Fruit fly (Drosophila melanogaster) ovary, adult (tissue): ENCODE measurements around the gene Dys.

Experiments
- CG17801 ChIP-seq: fragments of 200-800 bp; optimal IDR thresholded peaks from 2 replicates; lab custom pipeline; 2019; ENCODE audit warnings: missing biosample characterization, mild to moderate bottlenecking, missing genetic modification characterization, moderate library complexity; ENCODE audit not compliant: partially characterized antibody

Dys gene

DNA sequence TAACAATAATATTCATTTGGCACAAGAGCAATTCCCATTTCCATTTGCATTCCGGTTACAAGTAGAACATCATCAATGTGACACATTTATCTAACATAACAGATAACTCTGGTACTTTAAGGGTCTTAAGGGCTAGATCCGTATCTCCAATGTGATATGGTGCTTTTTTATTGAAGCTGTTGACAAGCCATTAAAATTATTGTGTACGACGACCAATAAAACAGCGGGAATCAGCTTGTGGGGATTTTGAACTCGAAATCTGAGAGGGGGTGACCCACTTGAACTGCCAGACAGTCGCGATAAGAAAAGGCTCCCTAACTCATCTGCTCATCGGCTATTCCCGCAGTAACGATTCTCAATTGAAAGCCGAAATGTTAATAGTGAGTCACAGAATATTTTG, 110.3 kb downstream of the Dys start:
- TF ChIP-seq CG17801 (GFP tag; lab: Kevin White, UChicago) = no peak

DNA sequence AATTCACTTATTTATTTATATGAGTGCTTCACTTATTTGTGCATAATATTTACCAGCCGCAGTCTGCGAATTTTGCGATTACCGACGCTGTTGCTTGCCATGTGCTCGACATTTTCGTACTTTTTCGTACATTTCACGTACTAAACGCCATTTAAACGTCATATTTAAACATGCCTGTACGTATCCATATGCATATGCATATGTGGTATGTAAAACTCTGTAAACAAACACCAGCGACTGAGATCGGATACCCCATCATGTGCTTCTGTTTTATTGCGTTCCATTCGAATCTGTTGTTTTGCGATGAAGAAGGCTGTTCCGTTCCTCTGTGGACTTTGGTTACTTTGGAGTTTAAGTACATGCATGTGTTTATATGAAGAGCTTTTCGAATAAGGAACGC, 111.1 kb downstream of the Dys start:
- TF ChIP-seq CG17801 (GFP tag; lab: Kevin White, UChicago) = no peak

DNA sequence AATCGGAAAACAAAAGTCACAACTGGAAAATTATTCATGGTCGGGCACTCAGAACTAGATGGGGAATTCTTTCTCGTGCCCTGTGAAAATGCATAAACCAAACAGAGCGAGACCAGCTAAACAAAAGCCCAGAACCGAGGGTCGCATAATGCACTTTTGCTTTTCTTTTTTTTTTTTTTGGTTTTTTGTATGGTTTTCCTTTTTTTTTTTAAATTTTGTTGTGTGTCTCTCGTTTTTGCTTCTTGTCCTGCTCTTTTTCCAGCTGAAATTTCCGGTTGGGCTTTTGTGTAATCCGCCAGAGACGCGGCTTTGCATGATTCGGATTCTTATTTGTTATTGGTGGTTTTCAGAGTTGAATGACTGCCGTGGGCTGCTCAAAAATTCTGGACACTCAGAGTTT, 120.9 kb downstream of the Dys start:
- no peak for TF ChIP-seq CG17801 (GFP tag; lab: Kevin White, UChicago)

DNA sequence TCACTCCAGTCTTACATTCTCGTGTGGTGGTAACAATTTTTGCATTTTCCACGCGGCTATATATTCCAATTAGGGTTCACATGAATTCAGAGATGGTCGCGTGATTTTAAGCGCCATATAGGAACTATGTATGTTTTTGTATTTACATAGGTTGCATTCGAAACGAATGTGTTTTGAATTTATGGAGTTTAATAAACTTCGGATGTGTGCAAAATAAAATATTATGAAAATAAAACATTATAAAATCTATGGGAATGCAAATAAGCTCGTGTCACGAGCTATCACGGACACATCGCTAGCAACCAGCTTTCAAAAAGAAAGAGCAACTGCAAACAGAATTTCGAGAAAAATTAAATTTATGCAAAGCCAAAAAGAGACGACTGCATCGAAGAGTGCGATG, 122.4 kb downstream of the Dys start:
- TF ChIP-seq CG17801 (GFP tag; lab: Kevin White, UChicago) = no peak

DNA sequence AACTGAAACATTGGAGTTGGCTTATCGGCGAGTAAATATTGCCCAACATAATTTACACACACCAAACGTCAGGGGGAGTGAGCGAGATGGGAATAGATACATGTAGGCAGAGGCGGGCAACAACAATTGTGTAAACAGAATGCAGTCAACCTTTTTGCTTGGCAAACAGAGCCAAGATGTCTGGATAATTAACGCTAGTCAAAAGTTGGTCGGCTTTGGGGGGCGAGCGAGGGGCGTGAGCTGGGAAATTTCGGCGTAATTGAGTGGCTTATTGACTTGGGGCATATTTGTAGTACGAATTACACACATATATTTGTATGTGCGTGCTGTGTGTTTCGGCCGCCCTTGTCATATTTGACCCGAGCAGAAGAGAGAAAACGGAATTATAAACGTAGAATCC, 123.9 kb downstream of the Dys start:
- TF ChIP-seq CG17801 (GFP tag; lab: Kevin White, UChicago) = no peak

DNA sequence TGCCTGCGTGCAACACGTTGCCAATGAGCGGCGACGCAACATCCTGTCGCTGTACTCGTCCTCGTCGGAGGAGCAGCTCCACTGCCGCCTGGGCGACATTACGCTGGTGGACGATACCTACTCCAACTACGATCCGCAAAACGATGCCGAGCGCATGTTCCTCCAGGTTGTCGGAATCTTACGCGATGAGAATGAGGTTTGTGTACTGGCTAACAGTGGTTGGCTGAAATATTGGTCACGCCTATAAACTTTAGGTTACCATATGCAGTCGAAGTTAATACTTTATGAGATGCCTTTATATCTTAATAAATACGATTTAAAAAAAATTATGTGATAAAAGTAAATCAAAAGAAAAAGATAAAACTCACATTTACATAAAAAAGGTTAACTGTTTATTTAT, 125.4 kb downstream of the Dys start:
- TF ChIP-seq CG17801 (GFP tag; lab: Kevin White, UChicago) = no peak

DNA sequence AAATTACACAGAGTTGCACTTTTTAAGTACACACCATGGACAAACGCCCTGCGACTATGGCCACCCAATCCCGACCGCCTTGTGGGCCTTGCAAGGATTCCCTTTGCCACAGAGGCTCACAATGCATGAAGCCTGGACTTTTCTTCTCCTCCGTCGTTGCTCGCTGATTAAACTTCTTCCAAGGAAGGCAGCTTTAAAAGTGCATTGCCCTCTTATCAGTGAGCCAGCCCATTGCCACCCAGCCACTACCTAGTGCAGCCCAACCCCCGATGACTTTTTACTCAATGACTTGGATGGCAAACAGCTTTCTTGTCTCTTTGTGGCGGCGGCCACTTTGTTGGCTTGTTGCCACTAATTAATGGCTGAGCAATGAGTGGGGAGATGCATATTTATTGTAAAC, 126.8 kb downstream of the Dys start:
- TF ChIP-seq CG17801 (GFP tag; lab: Kevin White, UChicago) = no peak

DNA sequence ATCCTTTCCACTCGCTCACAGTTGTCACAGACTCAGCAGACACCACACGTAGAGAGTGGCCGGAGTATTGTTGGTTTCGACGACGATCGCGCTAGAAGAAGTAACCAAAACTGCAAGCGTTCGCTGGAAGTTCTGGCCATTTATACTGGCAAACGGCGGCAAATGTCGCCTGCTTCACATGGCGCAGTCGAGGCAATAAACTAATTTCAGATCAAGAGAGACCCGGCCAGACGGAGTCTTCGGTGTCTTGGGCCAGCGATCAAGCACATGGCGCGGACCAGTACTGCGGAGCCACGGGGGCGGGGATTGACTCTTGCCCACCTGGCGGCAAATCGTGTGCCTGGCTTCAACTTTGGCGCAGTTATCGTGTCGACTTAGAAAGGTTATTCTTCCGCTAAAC, 138.0 kb downstream of the Dys start, which contains the start of gene Cpr92A:
Gene Cpr92A, minus strand, starts transcription at position 101 of the 400 bp plus-strand sequence.
- no peak for TF ChIP-seq CG17801 (GFP tag; lab: Kevin White, UChicago)

DNA sequence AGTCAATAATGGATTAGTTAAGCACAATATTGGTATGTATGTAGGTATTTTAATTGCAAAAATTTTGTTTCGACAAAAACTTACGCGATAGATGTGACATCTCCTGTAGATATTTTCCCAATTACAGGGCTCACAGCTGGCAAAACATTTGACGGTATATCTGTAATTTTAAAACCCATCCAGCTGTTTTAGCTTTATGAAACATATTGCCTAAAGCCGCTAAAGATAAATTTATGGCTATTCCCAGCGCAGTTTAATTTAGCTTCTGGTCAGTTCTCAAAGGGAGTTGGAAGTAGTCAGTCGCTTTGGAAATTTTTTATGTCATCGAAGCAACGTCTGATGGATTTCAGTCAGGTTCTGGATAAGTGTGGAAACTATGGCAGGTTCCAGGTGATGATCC, 139.4 kb downstream of the Dys start, which contains the start of gene CG7333:
Gene CG7333, plus strand, starts transcription at position 301 of the 400 bp plus-strand sequence.
- no peak for TF ChIP-seq CG17801 (GFP tag; lab: Kevin White, UChicago)

DNA sequence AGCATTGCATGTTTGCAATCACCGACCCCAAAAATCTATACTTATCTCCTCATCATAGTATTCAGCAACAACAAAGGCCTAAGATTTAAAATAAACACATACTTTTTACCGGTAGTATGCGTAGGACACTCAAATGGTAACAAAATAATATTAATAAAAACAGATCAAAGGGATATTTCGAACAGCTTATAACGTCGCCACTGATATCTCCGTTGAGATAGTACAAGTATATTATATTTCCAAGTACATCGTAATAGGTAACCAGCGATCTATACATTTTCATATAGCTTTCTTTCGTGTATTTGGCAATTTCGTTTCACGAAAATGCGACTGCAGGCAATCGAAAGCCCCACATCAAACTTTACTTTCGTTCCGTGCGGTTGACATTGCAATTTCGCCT, 142.1 kb downstream of the Dys start, which contains the start of gene CG7342:
Gene CG7342, plus strand, starts transcription at position 380 of the 400 bp plus-strand sequence.
- no peak for TF ChIP-seq CG17801 (GFP tag; lab: Kevin White, UChicago)

DNA sequence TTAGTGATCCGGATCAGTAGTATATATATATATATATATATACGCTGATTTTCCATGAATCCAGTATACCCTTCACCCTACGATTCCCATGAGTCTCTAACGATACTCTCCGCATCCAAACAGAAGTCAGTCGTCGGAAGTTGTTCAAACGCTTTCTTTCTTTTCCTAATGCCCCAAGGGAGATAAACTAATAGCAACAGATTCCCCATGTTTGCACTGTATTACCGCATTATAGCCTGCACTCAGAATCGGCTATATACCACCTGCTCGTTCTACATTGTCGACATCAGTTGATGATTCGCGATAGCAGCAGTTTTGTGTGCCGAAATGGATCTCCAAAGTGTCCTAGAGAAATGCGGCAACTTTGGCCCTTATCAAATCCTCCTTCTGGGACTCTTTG, 146.1 kb downstream of the Dys start, which contains the start of gene CG17751:
Gene CG17751, plus strand, starts transcription at position 301 of the 400 bp plus-strand sequence.
- no peak for TF ChIP-seq CG17801 (GFP tag; lab: Kevin White, UChicago)

DNA sequence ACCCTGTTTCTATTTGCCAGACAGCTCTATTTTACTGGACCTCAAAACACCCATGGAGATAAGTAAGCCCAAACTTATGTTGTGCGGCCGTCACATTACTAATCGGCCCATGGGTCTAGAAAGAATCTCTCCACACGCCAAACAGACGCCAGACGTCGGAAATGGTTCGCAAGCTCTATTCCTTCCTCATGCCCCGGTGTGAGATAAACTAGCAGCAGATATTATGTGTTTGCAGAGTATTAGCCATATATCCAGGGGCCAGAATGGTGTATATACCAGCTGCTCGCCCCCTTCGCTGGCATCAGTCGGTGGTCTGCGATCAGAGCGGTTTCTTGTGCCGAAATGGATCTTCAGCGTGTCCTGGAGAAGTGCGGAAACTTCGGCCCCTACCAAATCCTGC, 149.0 kb downstream of the Dys start, which contains the start of gene CG17752:
Gene CG17752, plus strand, starts transcription at position 301 of the 400 bp plus-strand sequence.
- no peak for TF ChIP-seq CG17801 (GFP tag; lab: Kevin White, UChicago)

DNA sequence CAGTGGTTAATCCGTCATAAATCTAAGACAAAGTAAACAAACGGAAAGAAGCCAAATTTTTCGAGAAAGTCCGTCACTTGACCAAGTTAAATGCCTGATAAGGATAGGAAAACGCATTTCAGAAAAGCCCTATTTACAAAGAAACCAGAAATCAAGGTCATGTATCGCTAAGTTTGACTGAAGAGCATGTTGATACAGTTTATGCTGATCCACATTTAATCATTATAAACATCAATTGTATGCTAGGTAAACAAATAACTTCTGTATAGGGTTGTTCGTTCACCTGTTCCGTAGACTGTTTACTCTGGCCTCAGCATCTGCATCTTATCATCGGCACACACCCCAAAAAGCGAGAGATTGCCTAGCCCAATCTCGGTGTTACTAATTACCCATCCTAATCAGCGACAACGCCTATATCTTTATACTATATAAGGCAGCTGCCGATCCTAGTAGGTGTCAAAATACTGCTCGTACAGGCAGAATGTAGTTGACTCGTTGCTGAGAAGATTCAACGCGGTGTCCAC, 152.1 kb downstream of the Dys start, which contains the start of gene CG16727:
Gene CG16727, plus strand, starts transcription at position 474 of the 524 bp plus-strand sequence.
- no peak for TF ChIP-seq CG17801 (GFP tag; lab: Kevin White, UChicago)

DNA sequence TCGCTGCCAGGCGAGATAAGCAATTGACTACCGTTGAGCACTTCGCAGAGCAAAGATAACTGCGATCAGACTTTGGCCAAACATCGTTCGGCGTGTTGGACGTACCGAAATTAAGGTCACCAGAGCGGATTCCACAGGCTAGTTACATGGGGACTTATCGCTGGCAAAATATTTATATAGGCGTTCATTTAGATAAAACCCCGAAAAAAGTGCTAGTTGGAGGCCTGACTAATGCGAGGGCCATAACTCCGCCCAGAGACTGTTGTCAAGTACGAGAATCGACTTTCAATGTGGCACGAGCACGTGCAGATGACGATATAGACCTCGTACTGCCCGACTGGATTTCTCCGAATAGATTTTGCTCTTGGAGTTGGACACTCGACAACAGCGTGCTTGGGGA, 159.0 kb downstream of the Dys start:
- TF ChIP-seq CG17801 (GFP tag; lab: Kevin White, UChicago) = no peak

DNA sequence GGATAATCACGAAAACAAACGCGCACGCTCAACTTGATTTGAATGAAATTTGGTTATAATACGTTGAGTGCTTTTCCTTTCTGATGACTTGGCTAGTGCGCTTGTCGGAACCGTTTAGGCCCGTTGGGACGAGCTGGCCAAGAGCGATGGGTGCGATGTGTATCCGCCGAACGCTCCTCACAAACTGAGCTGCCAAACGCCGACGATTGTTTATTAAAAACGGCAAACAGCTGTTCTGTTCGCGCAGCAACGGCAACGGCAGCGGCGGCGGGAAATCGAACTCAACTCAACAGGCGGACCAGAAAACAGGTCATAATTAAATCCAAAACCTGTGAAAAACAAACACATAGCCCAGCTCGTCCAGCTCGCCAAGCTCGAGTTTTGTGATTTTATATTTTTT, 160.1 kb downstream of the Dys start:
- no peak for TF ChIP-seq CG17801 (GFP tag; lab: Kevin White, UChicago)

DNA sequence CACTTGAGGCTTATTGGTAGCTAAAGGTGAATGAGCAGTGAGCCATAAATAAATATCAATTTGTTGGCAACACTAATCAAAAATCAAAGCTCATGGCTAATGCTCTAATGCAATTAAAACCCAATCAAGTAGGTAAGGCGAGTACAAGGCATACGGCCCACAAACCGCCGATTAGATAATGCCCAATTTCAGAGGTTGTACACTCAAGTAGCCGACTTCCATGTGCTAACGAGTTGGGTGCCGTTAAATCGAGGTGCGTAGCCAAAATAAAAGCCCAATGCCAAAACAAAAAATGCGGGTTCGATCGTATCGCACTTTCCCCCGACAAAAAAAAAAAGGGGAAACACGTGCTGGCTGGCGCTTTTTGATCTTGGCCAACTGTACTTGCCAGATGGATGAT, 161.1 kb downstream of the Dys start:
- no peak for TF ChIP-seq CG17801 (GFP tag; lab: Kevin White, UChicago)
